Worm (Caenorhabditis elegans): ENCODE results near the gene str-263.

Gene str-263

ce11 chrV:15571006-15571526, 41.9 kb upstream of the str-263 start, which contains the start of gene fbxa-95:
TSS of gene fbxa-95 (plus strand) at chrV:15571476.
- no peak for TF ChIP-seq nhr-129 (tag; optimal IDR thresholded peaks at IDR 0.05)
- TF ChIP-seq crh-2 (tag; optimal IDR thresholded peaks at IDR 0.05), result no peak
- no peak for TF ChIP-seq nhr-237 (tag; optimal IDR thresholded peaks at IDR 0.05)
- no peak for TF ChIP-seq nhr-12 (tag; optimal IDR thresholded peaks at IDR 0.05)
- no peak for TF ChIP-seq zag-1 (tag; optimal IDR thresholded peaks at IDR 0.05)
- TF ChIP-seq C34F6.9 (tag; optimal IDR thresholded peaks at IDR 0.05), result no peak
- TF ChIP-seq ztf-11 (tag; optimal IDR thresholded peaks at IDR 0.05), result no peak
- TF ChIP-seq lin-13 (GFP tag; optimal IDR thresholded peaks at IDR 0.05), result no peak
- TF ChIP-seq nhr-77 (tag; optimal IDR thresholded peaks at IDR 0.05), result no peak
- TF ChIP-seq egl-27 (tag; optimal IDR thresholded peaks at IDR 0.05), result no peak

ce11 chrV:15572613-15573012, 40.4 kb upstream of the str-263 start, which contains the start of gene fbxa-94:
TSS of gene fbxa-94 (plus strand) at chrV:15572913.
- TF ChIP-seq unc-39 (tag; optimal IDR thresholded peaks at IDR 0.05) (no peak), snpc-4 (tag; optimal IDR thresholded peaks at IDR 0.05) (no peak), ZK546.5 (tag; optimal IDR thresholded peaks at IDR 0.05) (no peak), mbf-1 (tag; optimal IDR thresholded peaks at IDR 0.05) (no peak), ceh-16 (tag; optimal IDR thresholded peaks at IDR 0.05) (no peak), crh-2 (tag; optimal IDR thresholded peaks at IDR 0.05) (no peak), ztf-11 (tag; optimal IDR thresholded peaks at IDR 0.05) (no peak), aly-2 (tag; optimal IDR thresholded peaks at IDR 0.05) (no peak), C34F6.9 (tag; optimal IDR thresholded peaks at IDR 0.05) (no peak), elt-3 (tag; optimal IDR thresholded peaks at IDR 0.05) (no peak), sma-9 (GFP tag; optimal IDR thresholded peaks at IDR 0.05) (no peak), sma-9 (tag; optimal IDR thresholded peaks at IDR 0.05) (no peak), nhr-129 (tag; optimal IDR thresholded peaks at IDR 0.05) (no peak), alr-1 (tag; optimal IDR thresholded peaks at IDR 0.05) (no peak), nhr-6 (tag; optimal IDR thresholded peaks at IDR 0.05) (no peak), lin-13 (GFP tag; optimal IDR thresholded peaks at IDR 0.05) (no peak), R02D3.7 (tag; optimal IDR thresholded peaks at IDR 0.05) (no peak)

DNA sequence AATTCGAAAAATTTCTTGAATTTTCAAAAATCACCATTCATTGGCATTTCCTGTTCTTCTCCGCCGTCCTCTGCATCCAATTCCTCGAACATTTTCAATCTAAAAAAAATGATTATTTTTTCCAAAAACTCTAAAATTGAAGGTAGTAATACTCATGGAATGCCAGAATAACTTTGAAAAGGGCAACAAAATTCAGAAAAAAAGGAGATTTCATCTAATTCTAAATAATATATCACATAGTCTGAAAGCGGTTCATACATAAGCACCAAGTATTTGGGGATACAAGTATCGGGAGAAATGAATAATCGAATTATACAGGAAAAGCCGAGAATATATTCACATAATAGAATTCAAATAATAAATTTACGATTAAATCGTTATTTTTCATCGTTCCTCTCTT, 37.7 kb upstream of the str-263 start, which contains the start of gene mdt-28:
mdt-28 (minus strand) TSS at position 101 of the 400 bp plus-strand sequence.
- TF ChIP-seq lsy-2 (tag; optimal IDR thresholded peaks at IDR 0.05), result no peak
- no peak for TF ChIP-seq unc-39 (tag; optimal IDR thresholded peaks at IDR 0.05)
- no peak for TF ChIP-seq nhr-23 (tag; optimal IDR thresholded peaks at IDR 0.05)
- no peak for TF ChIP-seq ZK546.5 (tag; optimal IDR thresholded peaks at IDR 0.05)
- no peak for TF ChIP-seq mbf-1 (tag; optimal IDR thresholded peaks at IDR 0.05)
- no peak for TF ChIP-seq ceh-16 (tag; optimal IDR thresholded peaks at IDR 0.05)
- TF ChIP-seq elt-1 (tag; optimal IDR thresholded peaks at IDR 0.05), result no peak
- TF ChIP-seq lin-11 (tag; optimal IDR thresholded peaks at IDR 0.05), result no peak
- TF ChIP-seq ama-1 (optimal IDR thresholded peaks at IDR 0.05), result no peak
- no peak for TF ChIP-seq crh-2 (tag; optimal IDR thresholded peaks at IDR 0.05)
- no peak for TF ChIP-seq lin-13 (GFP tag; optimal IDR thresholded peaks at IDR 0.05)
- no peak for TF ChIP-seq zag-1 (tag; optimal IDR thresholded peaks at IDR 0.05)
- no peak for TF ChIP-seq egl-27 (tag; optimal IDR thresholded peaks at IDR 0.05)
- no peak for TF ChIP-seq aly-2 (tag; optimal IDR thresholded peaks at IDR 0.05)
- TF ChIP-seq unc-55 (GFP tag; optimal IDR thresholded peaks at IDR 0.05), result no peak
- no peak for TF ChIP-seq peb-1 (tag; optimal IDR thresholded peaks at IDR 0.05)
- TF ChIP-seq snpc-4 (tag; optimal IDR thresholded peaks at IDR 0.05), result no peak
- TF ChIP-seq sma-9 (GFP tag; optimal IDR thresholded peaks at IDR 0.05), result no peak
- no peak for TF ChIP-seq sma-9 (tag; optimal IDR thresholded peaks at IDR 0.05)
- no peak for TF ChIP-seq nhr-77 (tag; optimal IDR thresholded peaks at IDR 0.05)
- TF ChIP-seq blmp-1 (tag; optimal IDR thresholded peaks at IDR 0.05; ENCODE audit: insufficient read depth), result no peak

- TF ChIP-seq ZK546.5 (tag; optimal IDR thresholded peaks at IDR 0.05), result no peak
- no peak for TF ChIP-seq C34F6.9 (tag; optimal IDR thresholded peaks at IDR 0.05)
- no peak for TF ChIP-seq egl-27 (tag; optimal IDR thresholded peaks at IDR 0.05)
- TF ChIP-seq nhr-25 (tag; optimal IDR thresholded peaks at IDR 0.05), result peak; percentile 34
- no peak for TF ChIP-seq R02D3.7 (tag; optimal IDR thresholded peaks at IDR 0.05)
- no peak for TF ChIP-seq ceh-82 (tag; optimal IDR thresholded peaks at IDR 0.05)
- no peak for TF ChIP-seq nhr-23 (tag; optimal IDR thresholded peaks at IDR 0.05)
- TF ChIP-seq ceh-16 (tag; optimal IDR thresholded peaks at IDR 0.05), result no peak
Measured at ce11 chrV:15577395-15577896, 35.5 kb upstream of the str-263 start, which contains the start of gene atx-3. TSS of gene atx-3 (minus strand) at chrV:15577445.

DNA sequence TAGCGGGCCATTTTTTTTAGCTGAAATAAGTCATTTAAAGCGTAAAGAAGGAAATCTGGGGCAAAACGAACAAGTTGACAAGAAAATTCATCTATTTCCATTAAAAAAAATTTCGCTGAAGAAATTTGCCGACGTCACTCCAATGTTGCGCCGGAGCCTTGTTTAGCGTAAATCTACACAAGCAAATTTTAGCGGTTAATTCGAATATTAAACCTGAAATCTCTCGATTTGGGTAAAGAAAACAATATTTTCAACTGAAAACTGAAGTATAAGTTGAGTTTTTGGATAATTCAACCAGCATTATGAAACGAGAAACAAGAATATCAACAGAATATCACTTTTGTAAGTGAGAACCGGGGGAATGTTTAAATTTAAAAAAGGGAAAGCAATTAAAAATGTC, 34.6 kb upstream of the str-263 start, which contains the start of gene F28F8.9:
F28F8.9 (minus strand) TSS at position 288 of the 400 bp plus-strand sequence.
- peak; percentile 39 for TF ChIP-seq sma-9 (GFP tag; optimal IDR thresholded peaks at IDR 0.05)
- no peak for TF ChIP-seq sma-9 (tag; optimal IDR thresholded peaks at IDR 0.05)
- peak; percentile 4 for TF ChIP-seq sma-3 (GFP tag; optimal IDR thresholded peaks at IDR 0.05)
- no peak for TF ChIP-seq Y55F3AM.14 (GFP tag; optimal IDR thresholded peaks at IDR 0.05)
- TF ChIP-seq nhr-10 (tag; optimal IDR thresholded peaks at IDR 0.05), result no peak
- peak; percentile 66 for TF ChIP-seq nhr-129 (tag; optimal IDR thresholded peaks at IDR 0.05)
- peak; percentile 90 for TF ChIP-seq gmeb-1 (tag; optimal IDR thresholded peaks at IDR 0.05)
- TF ChIP-seq unc-55 (GFP tag; optimal IDR thresholded peaks at IDR 0.05), result peak; percentile 62
- TF ChIP-seq ceh-82 (tag; optimal IDR thresholded peaks at IDR 0.05), result no peak
- no peak for TF ChIP-seq ztf-11 (tag; optimal IDR thresholded peaks at IDR 0.05)
- TF ChIP-seq elt-3 (tag; optimal IDR thresholded peaks at IDR 0.05), result no peak
- TF ChIP-seq nhr-21 (tag; optimal IDR thresholded peaks at IDR 0.05), result no peak
- TF ChIP-seq lsy-2 (tag; optimal IDR thresholded peaks at IDR 0.05), result peak in 1 of 2 experiments; percentile 74
- TF ChIP-seq R02D3.7 (tag; optimal IDR thresholded peaks at IDR 0.05), result peak; percentile 87
- peak; percentile 35 for TF ChIP-seq lin-13 (GFP tag; optimal IDR thresholded peaks at IDR 0.05)
- TF ChIP-seq unc-39 (tag; optimal IDR thresholded peaks at IDR 0.05), result no peak
- TF ChIP-seq ceh-16 (tag; optimal IDR thresholded peaks at IDR 0.05), result no peak
- peak; percentile 36 for TF ChIP-seq snpc-4 (tag; optimal IDR thresholded peaks at IDR 0.05)
- TF ChIP-seq crh-2 (tag; optimal IDR thresholded peaks at IDR 0.05), result peak; percentile 32
- no peak for TF ChIP-seq aly-2 (tag; optimal IDR thresholded peaks at IDR 0.05)
- peak; percentile 55 for TF ChIP-seq C34F6.9 (tag; optimal IDR thresholded peaks at IDR 0.05)

All from whole organism, L2 larva.